Worm (Caenorhabditis elegans) whole organism, L1 larva: Measurements from ENCODE around the gene irld-49.

Experiments used
- C04F5.9 ChIP-seq: sonication (generic microtip); optimal IDR thresholded peaks from 2 replicates; lab custom pipeline; 2016; ENCODE audit warnings: missing genetic modification characterization, missing compliant biosample characterization
- Y116A8C.19 ChIP-seq: sonication (generic microtip); optimal IDR thresholded peaks from 2 replicates; lab custom pipeline; 2016; ENCODE audit warnings: missing compliant biosample characterization, missing genetic modification characterization, borderline replicate concordance
- alr-1 ChIP-seq: fragments of 200-800 bp; sonication (Bioruptor generic); optimal IDR thresholded peaks from 2 replicates; lab custom pipeline; 2018; ENCODE audit warnings: borderline replicate concordance, mild to moderate bottlenecking, missing genetic modification characterization, missing compliant biosample characterization
- ama-1 ChIP-seq: fragments of 150-350 bp; optimal IDR thresholded peaks from 2 replicates; lab custom pipeline; 2014
- blmp-1 ChIP-seq: fragments of 150-350 bp; optimal IDR thresholded peaks from 2 replicates; lab custom pipeline; 2014; ENCODE audit warnings: missing biosample characterization, missing genetic modification characterization
- ceh-8 ChIP-seq: fragments of 200-800 bp; sonication (Bioruptor generic); optimal IDR thresholded peaks from 2 replicates; lab custom pipeline; 2018; ENCODE audit warnings: mild to moderate bottlenecking, missing genetic modification characterization, moderate library complexity, missing compliant biosample characterization
- ceh-82 ChIP-seq, 3 experiments: fragments of 150-350 bp in 1 of 3; sonication (generic microtip) in 2 of 3; optimal IDR thresholded peaks; 2 replicates each; lab custom pipeline; 2014 to 2017; ENCODE audit warnings: missing biosample characterization in 3 of 3, missing genetic modification characterization in 3 of 3
- dsc-1 ChIP-seq: sonication (generic microtip); optimal IDR thresholded peaks from 2 replicates; lab custom pipeline; 2016; ENCODE audit warnings: mild to moderate bottlenecking, missing genetic modification characterization, missing compliant biosample characterization
- efl-1 ChIP-seq, 4 experiments: fragments of 150-350 bp; optimal IDR thresholded peaks in 3 of 4; peaks in 1 of 4; 1 replicate in 1 of 4; 2 replicates in 3 of 4; lab custom pipeline; 2014; ENCODE audit warnings: missing biosample characterization in 2 of 4, missing genetic modification characterization in 2 of 4, missing genetic modification reagents in 2 of 4
- efl-3 ChIP-seq: fragments of 200-800 bp; sonication (Bioruptor generic); optimal IDR thresholded peaks from 2 replicates; lab custom pipeline; 2018; ENCODE audit warnings: mild to moderate bottlenecking, missing genetic modification characterization, missing compliant biosample characterization
- elt-2 ChIP-seq: sonication (generic microtip); optimal IDR thresholded peaks from 2 replicates; lab custom pipeline; 2016; ENCODE audit warnings: missing genetic modification characterization, mild to moderate bottlenecking, inconsistent platforms, missing compliant biosample characterization, missing genetic modification reagents
- elt-3 ChIP-seq, 6 experiments: fragments of 150-350 bp in 1 of 6; sonication (generic microtip); optimal IDR thresholded peaks; 2 replicates each; lab custom pipeline; 2017 to 2018; ENCODE audit warnings: missing biosample characterization in 6 of 6, missing genetic modification characterization in 6 of 6, inconsistent platforms in 1 of 6
- ets-5 ChIP-seq: fragments of 200-800 bp; sonication (Bioruptor generic); IDR thresholded peaks from 2 replicates; pipeline ENCODE4 v1.3.6; 2022; ENCODE audit warnings: missing genetic modification characterization, missing compliant biosample characterization
- fkh-10 ChIP-seq: sonication (generic microtip); optimal IDR thresholded peaks from 2 replicates; lab custom pipeline; 2017; ENCODE audit warnings: missing biosample characterization, missing genetic modification reagents, missing genetic modification characterization
- fkh-4 ChIP-seq: sonication (generic microtip); optimal IDR thresholded peaks from 2 replicates; lab custom pipeline; 2016; ENCODE audit warnings: missing compliant biosample characterization, missing genetic modification characterization, borderline replicate concordance
- hlh-4 ChIP-seq: sonication (generic microtip); optimal IDR thresholded peaks from 2 replicates; lab custom pipeline; 2016; ENCODE audit warnings: mild to moderate bottlenecking, missing genetic modification characterization, missing compliant biosample characterization
- irx-1 ChIP-seq: sonication (generic microtip); optimal IDR thresholded peaks from 2 replicates; lab custom pipeline; 2016; ENCODE audit warnings: missing genetic modification characterization, missing compliant biosample characterization
- isw-1 ChIP-seq: fragments of 200-800 bp; sonication (Bioruptor generic); IDR thresholded peaks from 2 replicates; pipeline ENCODE4 v1.3.6; 2022; ENCODE audit warnings: missing genetic modification characterization, missing compliant biosample characterization
- jun-1 ChIP-seq: fragments of 150-350 bp; optimal IDR thresholded peaks from 2 replicates; lab custom pipeline; 2014; ENCODE audit warnings: missing biosample characterization, missing genetic modification reagents, missing genetic modification characterization
- lin-13 ChIP-seq: fragments of 150-350 bp; optimal IDR thresholded peaks from 2 replicates; lab custom pipeline; 2014; ENCODE audit warnings: missing biosample characterization, missing genetic modification reagents, missing genetic modification characterization
- lin-15B ChIP-seq: fragments of 150-350 bp; sonication (generic microtip); optimal IDR thresholded peaks from 3 replicates; lab custom pipeline; 2014; ENCODE audit warnings: missing biosample characterization, missing genetic modification characterization
- lin-35 ChIP-seq, 2 experiments: fragments of 150-350 bp; optimal IDR thresholded peaks; 2 replicates each; lab custom pipeline; 2014; ENCODE audit warnings: missing biosample characterization in 2 of 2, missing genetic modification characterization in 2 of 2, missing genetic modification reagents in 2 of 2
- lir-3 ChIP-seq: sonication (generic microtip); optimal IDR thresholded peaks from 2 replicates; lab custom pipeline; 2016; ENCODE audit warnings: mild to moderate bottlenecking, missing genetic modification characterization, moderate library complexity, missing compliant biosample characterization; ENCODE audit not compliant: poor library complexity
- lsy-2 ChIP-seq, 2 experiments: fragments of 150-350 bp; optimal IDR thresholded peaks; 2 replicates each; lab custom pipeline; 2014; ENCODE audit warnings: missing biosample characterization in 2 of 2, missing genetic modification characterization in 2 of 2
- mab-9 ChIP-seq: fragments of 200-800 bp; sonication (Bioruptor generic); IDR thresholded peaks from 2 replicates; pipeline ENCODE4 v1.3.6; 2022; ENCODE audit warnings: missing genetic modification reagents, missing genetic modification characterization, missing compliant biosample characterization
- mdl-1 ChIP-seq, 2 experiments: fragments of 150-350 bp; optimal IDR thresholded peaks; 2 replicates each; lab custom pipeline; 2014 to 2017; ENCODE audit warnings: missing biosample characterization in 2 of 2, missing genetic modification characterization in 2 of 2, inconsistent platforms in 1 of 2
- mep-1 ChIP-seq: fragments of 150-350 bp; optimal IDR thresholded peaks from 2 replicates; lab custom pipeline; 2014; ENCODE audit warnings: missing biosample characterization, missing genetic modification characterization
- nhr-11 ChIP-seq: fragments of 150-350 bp; optimal IDR thresholded peaks from 2 replicates; lab custom pipeline; 2014; ENCODE audit warnings: missing biosample characterization, missing genetic modification characterization
- nhr-12 ChIP-seq: sonication (generic microtip); optimal IDR thresholded peaks from 2 replicates; lab custom pipeline; 2017; ENCODE audit warnings: missing biosample characterization, missing genetic modification characterization
- nhr-19 ChIP-seq: fragments of 200-800 bp; sonication (Bioruptor generic); conservative IDR thresholded peaks from 2 replicates; pipeline ENCODE4 v1.3.6; 2022; ENCODE audit warnings: missing genetic modification characterization, missing compliant biosample characterization
- nhr-20 ChIP-seq: sonication (generic microtip); optimal IDR thresholded peaks from 2 replicates; lab custom pipeline; 2016; ENCODE audit warnings: mild to moderate bottlenecking, missing genetic modification characterization, missing compliant biosample characterization
- nhr-237 ChIP-seq: fragments of 150-350 bp; optimal IDR thresholded peaks from 2 replicates; lab custom pipeline; 2014; ENCODE audit warnings: missing biosample characterization, missing genetic modification characterization
- nhr-71 ChIP-seq: sonication (generic microtip); optimal IDR thresholded peaks from 2 replicates; lab custom pipeline; 2016; ENCODE audit warnings: mild to moderate bottlenecking, missing genetic modification characterization, moderate library complexity, missing compliant biosample characterization
- nhr-76 ChIP-seq: sonication (generic microtip); optimal IDR thresholded peaks from 2 replicates; lab custom pipeline; 2017; ENCODE audit warnings: missing biosample characterization, missing genetic modification characterization
- nhr-77 ChIP-seq: fragments of 150-350 bp; optimal IDR thresholded peaks from 2 replicates; lab custom pipeline; 2014; ENCODE audit warnings: missing biosample characterization, missing genetic modification characterization
- nhr-84 ChIP-seq: sonication (generic microtip); optimal IDR thresholded peaks from 2 replicates; lab custom pipeline; 2017; ENCODE audit warnings: missing biosample characterization, missing genetic modification characterization
- nhr-85 ChIP-seq: sonication (generic microtip); peaks from one replicate; lab custom pipeline; 2016; ENCODE audit warnings: missing genetic modification characterization, inconsistent platforms, missing compliant biosample characterization
- nhr-90 ChIP-seq: sonication (generic microtip); optimal IDR thresholded peaks from 2 replicates; lab custom pipeline; 2016; ENCODE audit warnings: mild to moderate bottlenecking, missing genetic modification characterization, missing compliant biosample characterization; ENCODE audit not compliant: poor library complexity
- pqm-1 ChIP-seq: sonication (generic microtip); optimal IDR thresholded peaks from 3 replicates; lab custom pipeline; 2017; ENCODE audit warnings: missing biosample characterization, missing genetic modification characterization
- skn-1 ChIP-seq: fragments of 150-350 bp; optimal IDR thresholded peaks from 2 replicates; lab custom pipeline; 2014; ENCODE audit warnings: missing biosample characterization, missing genetic modification characterization
- snu-23 ChIP-seq: sonication (generic microtip); optimal IDR thresholded peaks from 2 replicates; lab custom pipeline; 2016; ENCODE audit warnings: missing genetic modification characterization, missing compliant biosample characterization
- sox-4 ChIP-seq: sonication (generic microtip); optimal IDR thresholded peaks from 2 replicates; lab custom pipeline; 2016; ENCODE audit warnings: missing genetic modification characterization, missing compliant biosample characterization
- sptf-1 ChIP-seq: fragments of 150-350 bp; optimal IDR thresholded peaks from 2 replicates; lab custom pipeline; 2014; ENCODE audit warnings: missing biosample characterization, missing genetic modification characterization
- swsn-7 ChIP-seq: sonication (generic microtip); optimal IDR thresholded peaks from 2 replicates; lab custom pipeline; 2016; ENCODE audit warnings: missing genetic modification characterization, missing compliant biosample characterization
- tbx-2 ChIP-seq: sonication (generic microtip); optimal IDR thresholded peaks from 2 replicates; lab custom pipeline; 2016; ENCODE audit warnings: missing genetic modification characterization, missing compliant biosample characterization
- unc-30 ChIP-seq: sonication (generic microtip); optimal IDR thresholded peaks from 2 replicates; lab custom pipeline; 2017; ENCODE audit warnings: missing biosample characterization, missing genetic modification characterization
- unc-86 ChIP-seq: sonication (generic microtip); optimal IDR thresholded peaks from 2 replicates; lab custom pipeline; 2016; ENCODE audit warnings: missing genetic modification characterization, missing compliant biosample characterization
- unc-98 ChIP-seq: fragments of 200-800 bp; sonication (Bioruptor generic); IDR thresholded peaks from 2 replicates; pipeline ENCODE4 v1.3.6; 2022; ENCODE audit warnings: missing genetic modification characterization, missing compliant biosample characterization
- zip-4 ChIP-seq: fragments of 200-800 bp; sonication (Bioruptor generic); optimal IDR thresholded peaks from 2 replicates; lab custom pipeline; 2018; ENCODE audit warnings: mild to moderate bottlenecking, missing genetic modification characterization, moderate library complexity, missing compliant biosample characterization
- ztf-11 ChIP-seq, 2 experiments: sonication (generic microtip); optimal IDR thresholded peaks; 2 replicates each; lab custom pipeline; 2016 to 2017; ENCODE audit warnings: missing genetic modification characterization in 2 of 2, missing biosample characterization in 1 of 2, missing compliant biosample characterization in 1 of 2
- ztf-4 ChIP-seq: fragments of 150-350 bp; optimal IDR thresholded peaks from 2 replicates; lab custom pipeline; 2014; ENCODE audit warnings: missing biosample characterization, missing genetic modification characterization

Gene irld-49

ce11 chrII:2991555-2992083 is 47.6 kb downstream of the irld-49 start, which contains the start of gene K08A2.2 (continued):
- TF ChIP-seq ztf-11 (tag; optimal IDR thresholded peaks at IDR 0.05; lab: Kevin White, UChicago): peak in 1 of 2 experiments; percentile 54

- TF ChIP-seq lir-3 (peak; percentile 56), sox-4 (no peak), lsy-2 (tag; optimal IDR thresholded peaks at IDR 0.05; lab: Kevin White, UChicago) (no peak), C04F5.9 (no peak), ceh-8 (no peak), elt-3 (tag; optimal IDR thresholded peaks at IDR 0.05; lab: Kevin White, UChicago) (no peak), nhr-237 (no peak), efl-1 (optimal IDR thresholded peaks at IDR 0.05; lab: Kevin White, UChicago) (no peak), efl-1 (GFP tag; optimal IDR thresholded peaks at IDR 0.05 in 1 of 2; lab: Kevin White, UChicago) (peak in 1 of 2 experiments; percentile 72), ztf-4 (tag; lab: Kevin White, UChicago) (no peak), zip-4 (GFP tag; lab: Kevin White, UChicago) (no peak), blmp-1 (tag; lab: Kevin White, UChicago) (no peak), fkh-4 (tag; lab: Kevin White, UChicago) (peak; percentile 21), tbx-2 (tag; lab: Kevin White, UChicago) (no peak), sptf-1 (no peak), alr-1 (tag; lab: Kevin White, UChicago) (no peak), nhr-71 (tag; lab: Kevin White, UChicago) (no peak), nhr-84 (tag; lab: Kevin White, UChicago) (no peak), lin-35 (GFP tag; optimal IDR thresholded peaks at IDR 0.05; lab: Kevin White, UChicago) (no peak), snu-23 (GFP tag; lab: Kevin White, UChicago) (no peak), nhr-90 (tag; lab: Kevin White, UChicago) (no peak), nhr-77 (no peak), pqm-1 (tag; lab: Kevin White, UChicago) (no peak), unc-30 (tag; lab: Kevin White, UChicago) (no peak), nhr-12 (no peak), efl-3 (GFP tag; lab: Kevin White, UChicago) (no peak), hlh-4 (no peak), nhr-85 (peak; percentile 44), jun-1 (no peak), mdl-1 (tag; optimal IDR thresholded peaks at IDR 0.05; lab: Kevin White, UChicago) (no peak), elt-2 (tag; lab: Kevin White, UChicago) (no peak), nhr-20 (tag; lab: Kevin White, UChicago) (no peak), dsc-1 (tag; lab: Kevin White, UChicago) (no peak), nhr-11 (tag; lab: Kevin White, UChicago) (no peak), fkh-10 (GFP tag; lab: Kevin White, UChicago) (no peak), skn-1 (tag; lab: Kevin White, UChicago) (no peak), nhr-19 (no peak), lin-15B (no peak), lin-13 (GFP tag; lab: Kevin White, UChicago) (no peak), unc-86 (no peak), nhr-76 (tag; lab: Kevin White, UChicago) (no peak), ceh-82 (tag; optimal IDR thresholded peaks at IDR 0.05; lab: Kevin White, UChicago) (no peak), unc-98 (GFP tag; lab: Robert Waterston, UW) (peak; percentile 62), ama-1 (lab: Kevin White, UChicago) (no peak), mep-1 (tag; lab: Kevin White, UChicago) (no peak), irx-1 (tag; lab: Kevin White, UChicago) (no peak), isw-1 (GFP tag; lab: Robert Waterston, UW) (peak; percentile 27), swsn-7 (no peak), Y116A8C.19 (tag; lab: Kevin White, UChicago) (no peak), ets-5 (no peak), mab-9 (no peak)
These were observed 48.3 kb downstream of the irld-49 start for ce11 chrII:2992300-2992699.
